Fruit fly (Drosophila melanogaster): Measurements from ENCODE around the gene CG9663.
A peak's percentile ranks its signal among the peaks of the same experiment; 100 is the strongest.

Gene CG9663

dm6 chr2L:3298065-3298469 is 4.9 kb downstream of the CG9663 start (continued):
- TF ChIP-seq CG11456 (GFP tag; IDR thresholded peaks at IDR 0.05) (no peak), pho (GFP tag; optimal IDR thresholded peaks at IDR 0.05) (no peak), scrt (GFP tag; optimal IDR thresholded peaks at IDR 0.05) (no peak), gfzf (GFP tag; optimal IDR thresholded peaks at IDR 0.05) (no peak), Meics (GFP tag; optimal IDR thresholded peaks at IDR 0.05) (no peak), CG1233 (GFP tag; optimal IDR thresholded peaks at IDR 0.05) (no peak), Fer2 (tag; optimal IDR thresholded peaks at IDR 0.05) (no peak), CG17359 (tag; optimal IDR thresholded peaks at IDR 0.05) (no peak), ase (GFP tag; IDR thresholded peaks at IDR 0.05) (no peak), CG13424 (tag; optimal IDR thresholded peaks at IDR 0.05) (no peak), Stat92E (GFP tag; optimal IDR thresholded peaks at IDR 0.05) (no peak), salm (tag; optimal IDR thresholded peaks at IDR 0.05) (no peak), sc (optimal IDR thresholded peaks at IDR 0.05) (no peak), sc (GFP tag; optimal IDR thresholded peaks at IDR 0.05) (no peak), C15 (GFP tag; IDR thresholded peaks at IDR 0.05) (no peak), CG4730 (GFP tag; IDR thresholded peaks at IDR 0.05) (no peak), ap (GFP tag; IDR thresholded peaks at IDR 0.05) (no peak), NFAT (GFP tag; IDR thresholded peaks at IDR 0.05) (no peak), ind (GFP tag; optimal IDR thresholded peaks at IDR 0.05) (no peak), Antp (GFP tag; optimal IDR thresholded peaks at IDR 0.05) (no peak), Hr3 (GFP tag; optimal IDR thresholded peaks at IDR 0.05) (no peak), CG11247 (GFP tag; IDR thresholded peaks at IDR 0.05) (no peak), CG8359 (GFP tag; optimal IDR thresholded peaks at IDR 0.05; ENCODE audit: borderline replicate concordance) (no peak), Deaf1 (tag; optimal IDR thresholded peaks at IDR 0.05) (no peak), ara (GFP tag; IDR thresholded peaks at IDR 0.05) (no peak), CG18764 (GFP tag; optimal IDR thresholded peaks at IDR 0.05) (no peak), ac (GFP tag; optimal IDR thresholded peaks at IDR 0.05) (no peak), trh (GFP tag; optimal IDR thresholded peaks at IDR 0.05) (no peak), unc-4 (GFP tag; IDR thresholded peaks at IDR 0.05; ENCODE audit: partially characterized antibody) (no peak), CG34376 (GFP tag; optimal IDR thresholded peaks at IDR 0.05) (peak; percentile 79), Med (GFP tag) (peak; percentile 49), bigmax (GFP tag; optimal IDR thresholded peaks at IDR 0.05) (no peak), CG18599 (GFP tag; optimal IDR thresholded peaks at IDR 0.05) (peak; percentile 0), Hr78 (GFP tag; optimal IDR thresholded peaks at IDR 0.05) (peak in 1 of 2 experiments; percentile 51)

- TF ChIP-seq tap (tag; optimal IDR thresholded peaks at IDR 0.05), result no peak
- TF ChIP-seq CG5180 (GFP tag; optimal IDR thresholded peaks at IDR 0.05), result peak; percentile 97
- no peak for TF ChIP-seq CG31388 (GFP tag; optimal IDR thresholded peaks at IDR 0.05)
- no peak for TF ChIP-seq CG9932 (GFP tag; IDR thresholded peaks at IDR 0.05)
- TF ChIP-seq CG10565 (GFP tag; optimal IDR thresholded peaks at IDR 0.05), result no peak
- no peak for TF ChIP-seq CG10431 (GFP tag; optimal IDR thresholded peaks at IDR 0.05)
- no peak for TF ChIP-seq row (GFP tag; IDR thresholded peaks at IDR 0.05)
- TF ChIP-seq Hmr (GFP tag; optimal IDR thresholded peaks at IDR 0.05), result no peak
- no peak for TF ChIP-seq Dref (GFP tag; IDR thresholded peaks at IDR 0.05)
- TF ChIP-seq CG17612 (GFP tag; IDR thresholded peaks at IDR 0.05), result no peak
- no peak for TF ChIP-seq wek (GFP tag; optimal IDR thresholded peaks at IDR 0.05)
- no peak for TF ChIP-seq Gsc (GFP tag; IDR thresholded peaks at IDR 0.05)
- TF ChIP-seq Camta (GFP tag; optimal IDR thresholded peaks at IDR 0.05), result no peak
- TF ChIP-seq sna (GFP tag; IDR thresholded peaks at IDR 0.05; ENCODE audit: partially characterized antibody), result no peak
- TF ChIP-seq Dip3 (GFP tag; optimal IDR thresholded peaks at IDR 0.05), result no peak
- TF ChIP-seq twi (tag; optimal IDR thresholded peaks at IDR 0.05), result no peak
- peak; percentile 61 for TF ChIP-seq sens (GFP tag)
- TF ChIP-seq phol (tag; optimal IDR thresholded peaks at IDR 0.05), result no peak
- peak; percentile 13 for TF ChIP-seq lbe (GFP tag; optimal IDR thresholded peaks at IDR 0.05)
- TF ChIP-seq ro (GFP tag; IDR thresholded peaks at IDR 0.05), result no peak
Observed at dm6 chr2L:3294572-3294971, 8.4 kb downstream of the CG9663 start, which contains the start of gene CG9664. TSS of gene CG9664 (minus strand) at chr2L:3294706.
